Worm (Caenorhabditis elegans): ENCODE measurements around the gene lhfp-4.

DNA sequence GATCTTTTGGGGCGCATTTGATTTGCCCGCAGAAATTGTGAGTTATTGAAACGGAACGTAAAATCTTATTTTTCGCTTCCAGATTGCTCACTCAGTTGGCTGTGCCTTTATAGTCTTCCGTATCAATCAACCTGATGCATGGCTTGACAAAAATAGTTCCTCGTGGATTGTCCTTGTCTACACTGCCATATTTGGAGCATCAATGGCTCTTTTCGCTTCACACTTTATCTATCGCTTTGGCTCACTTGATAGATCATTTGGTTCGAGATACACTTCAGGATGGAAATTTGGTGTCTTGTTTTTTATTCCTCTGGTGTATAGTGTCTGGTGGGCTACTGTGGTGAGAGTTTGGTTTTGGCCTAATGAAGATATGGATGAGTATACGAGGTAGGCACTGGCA, 9.7 kb upstream of the lhfp-4 start:
- TF ChIP-seq ceh-14 (tag; optimal IDR thresholded peaks at IDR 0.05): no peak
- no peak for TF ChIP-seq unc-55 (GFP tag; optimal IDR thresholded peaks at IDR 0.05)
- no peak for TF ChIP-seq ama-1 (optimal IDR thresholded peaks at IDR 0.05)
- no peak for TF ChIP-seq hlh-30 (tag; optimal IDR thresholded peaks at IDR 0.05; ENCODE audit: insufficient read depth)
- no peak for TF ChIP-seq ceh-9 (tag; optimal IDR thresholded peaks at IDR 0.05)
- no peak for TF ChIP-seq ref-2 (tag; optimal IDR thresholded peaks at IDR 0.05)

All from whole organism, late embryonic.